Fruit fly (Drosophila melanogaster) whole organism: ENCODE data around the gene lectin-33A.

Experiments
- CG8478 ChIP-seq: fragments of >200 bp; optimal IDR thresholded peaks from 2 replicates; lab custom pipeline; 2018; ENCODE audit warnings: inconsistent platforms
- Dll ChIP-seq: fragments of >200 bp; optimal IDR thresholded peaks from 2 replicates; lab custom pipeline; 2017
- EcR ChIP-seq, 2 experiments: fragments of >200 bp; optimal IDR thresholded peaks; 2 replicates each; lab custom pipeline; 2017; ENCODE audit warnings: missing biosample characterization in 2 of 2, missing genetic modification characterization in 2 of 2, missing genetic modification reagents in 2 of 2
- pan ChIP-seq: fragments of >200 bp; optimal IDR thresholded peaks from 2 replicates; lab custom pipeline; 2017
- psq ChIP-seq: fragments of >200 bp; optimal IDR thresholded peaks from 2 replicates; lab custom pipeline; 2017
- usp ChIP-seq: fragments of >200 bp; optimal IDR thresholded peaks from 2 replicates; lab custom pipeline; 2017; ENCODE audit warnings: missing biosample characterization, missing genetic modification characterization, mixed read lengths

lectin-33A gene

dm6 chr2L:11001376-11002122 lies at the start of gene lectin-33A, which contains the start of gene aub:
Gene lectin-33A (plus strand): TSS chr2L:11002072.
Gene aub (minus strand): TSS chr2L:11001476.
- TF ChIP-seq pan (lab: Kevin White, UChicago), result no peak
- no peak for TF ChIP-seq usp (GFP tag; lab: Kevin White, UChicago)
- TF ChIP-seq psq (lab: Kevin White, UChicago), result no peak
- no peak for TF ChIP-seq CG8478 (lab: Kevin White, UChicago)
- no peak for TF ChIP-seq EcR (GFP tag; optimal IDR thresholded peaks at IDR 0.05; lab: Kevin White, UChicago)
- no peak for TF ChIP-seq Dll (lab: Kevin White, UChicago)

DNA sequence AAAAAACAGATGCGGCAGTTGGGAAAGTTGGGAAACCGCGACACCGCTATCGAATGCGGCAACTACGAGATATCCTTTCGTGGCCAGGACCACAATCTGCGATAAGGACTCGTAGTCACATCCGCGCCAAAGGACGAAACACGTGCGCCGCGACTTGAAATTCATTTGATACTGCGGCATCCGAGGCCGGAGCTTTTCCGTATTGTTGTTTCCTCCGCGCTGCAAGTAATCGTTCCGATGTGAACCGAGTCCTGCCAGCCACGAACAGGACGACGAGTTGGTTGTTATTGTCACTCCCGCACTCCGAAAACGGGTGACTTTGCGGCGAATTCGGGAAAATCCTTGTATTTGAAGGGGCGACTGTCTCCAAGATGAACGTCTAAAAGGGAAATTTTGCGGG lies 37.9 kb upstream of the lectin-33A start, which contains the start of gene dpr2:
Gene dpr2, minus strand, starts transcription at position 175 of the 400 bp plus-strand sequence.
- TF ChIP-seq usp (GFP tag; lab: Kevin White, UChicago), result no peak
- no peak for TF ChIP-seq pan (lab: Kevin White, UChicago)
- no peak for TF ChIP-seq Dll (lab: Kevin White, UChicago)
- no peak for TF ChIP-seq psq (lab: Kevin White, UChicago)
- no peak for TF ChIP-seq CG8478 (lab: Kevin White, UChicago)
- no peak for TF ChIP-seq EcR (GFP tag; optimal IDR thresholded peaks at IDR 0.05; lab: Kevin White, UChicago)

dm6 chr2L:10964493-10964892 lies 37.4 kb upstream of the lectin-33A start:
- TF ChIP-seq CG8478 (lab: Kevin White, UChicago) (no peak), psq (lab: Kevin White, UChicago) (no peak), usp (GFP tag; lab: Kevin White, UChicago) (no peak), Dll (lab: Kevin White, UChicago) (no peak), pan (lab: Kevin White, UChicago) (no peak), EcR (GFP tag; optimal IDR thresholded peaks at IDR 0.05; lab: Kevin White, UChicago) (no peak)

DNA sequence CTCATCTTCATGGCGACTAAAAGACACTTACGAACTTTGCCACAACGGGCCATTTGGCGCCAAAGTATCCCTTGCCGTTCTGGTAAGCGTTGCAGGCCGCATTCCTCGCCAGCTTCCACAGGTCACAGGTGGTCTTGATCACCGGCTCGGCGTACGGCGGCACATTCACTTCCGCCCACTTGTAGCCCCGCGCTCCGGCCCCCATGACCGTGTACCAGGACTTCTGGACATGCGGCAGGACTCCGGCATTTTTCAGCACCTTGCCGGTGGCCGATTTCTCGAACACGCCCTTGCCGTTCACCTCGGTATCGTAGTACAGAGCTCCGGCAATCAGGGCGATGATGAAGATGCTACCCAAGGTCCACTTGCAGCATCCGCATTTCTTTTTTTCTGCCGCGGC lies 35.9 kb upstream of the lectin-33A start:
- TF ChIP-seq psq (lab: Kevin White, UChicago) (no peak), EcR (GFP tag; optimal IDR thresholded peaks at IDR 0.05; lab: Kevin White, UChicago) (no peak), pan (lab: Kevin White, UChicago) (no peak), Dll (lab: Kevin White, UChicago) (no peak), usp (GFP tag; lab: Kevin White, UChicago) (no peak), CG8478 (lab: Kevin White, UChicago) (no peak)

DNA sequence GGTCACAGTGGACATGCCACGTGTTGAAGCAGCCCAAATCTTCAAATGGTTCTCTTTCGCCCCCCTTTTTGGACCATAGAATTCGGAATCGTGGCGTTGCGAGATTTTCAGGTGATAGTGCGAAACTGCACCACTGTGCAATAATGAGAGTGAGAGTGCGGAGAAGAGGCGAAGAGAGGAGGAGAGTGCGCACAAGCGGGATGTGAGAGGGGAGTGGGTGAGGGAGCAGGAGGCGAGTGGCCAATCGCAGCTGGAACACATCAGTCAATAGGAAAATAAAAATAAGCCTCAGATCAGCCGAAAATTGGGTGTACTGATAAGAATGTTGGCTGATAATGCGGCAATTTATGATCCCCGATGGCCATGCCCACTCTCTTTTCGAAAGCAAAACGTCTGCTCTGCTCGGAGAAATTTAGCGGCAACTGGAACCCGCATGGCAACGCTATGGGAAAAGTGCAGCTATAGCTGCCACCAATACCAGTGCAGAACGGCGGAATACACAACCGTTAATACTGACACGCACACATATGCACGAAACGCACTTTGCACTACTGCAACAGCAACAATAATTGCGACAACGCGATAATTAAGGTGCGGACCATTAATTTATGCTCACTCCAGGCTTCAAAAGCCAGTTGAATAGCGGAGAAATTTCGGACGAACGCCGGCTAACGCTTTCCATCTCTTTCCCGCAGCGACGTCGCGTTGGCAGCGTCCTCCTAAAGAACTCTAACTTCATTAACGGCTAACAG lies 34.4 kb upstream of the lectin-33A start:
- TF ChIP-seq pan (lab: Kevin White, UChicago) (no peak), EcR (GFP tag; optimal IDR thresholded peaks at IDR 0.05; lab: Kevin White, UChicago) (no peak), usp (GFP tag; lab: Kevin White, UChicago) (no peak), CG8478 (lab: Kevin White, UChicago) (no peak), psq (lab: Kevin White, UChicago) (no peak), Dll (lab: Kevin White, UChicago) (no peak)

dm6 chr2L:10968009-10968383 lies 33.9 kb upstream of the lectin-33A start:
- TF ChIP-seq psq (lab: Kevin White, UChicago), result no peak
- no peak for TF ChIP-seq usp (GFP tag; lab: Kevin White, UChicago)
- no peak for TF ChIP-seq Dll (lab: Kevin White, UChicago)
- TF ChIP-seq EcR (GFP tag; optimal IDR thresholded peaks at IDR 0.05; lab: Kevin White, UChicago), result no peak
- TF ChIP-seq pan (lab: Kevin White, UChicago), result no peak
- TF ChIP-seq CG8478 (lab: Kevin White, UChicago), result no peak

- TF ChIP-seq EcR (GFP tag; optimal IDR thresholded peaks at IDR 0.05; lab: Kevin White, UChicago), result no peak
- TF ChIP-seq Dll (lab: Kevin White, UChicago), result no peak
- TF ChIP-seq usp (GFP tag; lab: Kevin White, UChicago), result no peak
- TF ChIP-seq CG8478 (lab: Kevin White, UChicago), result no peak
- no peak for TF ChIP-seq psq (lab: Kevin White, UChicago)
These were observed 31.7 kb upstream of the lectin-33A start, which contains the start of the genes Tmem214 and YL-1 for dm6 chr2L:10970134-10970533. Gene Tmem214 (minus strand): TSS chr2L:10970275. Gene YL-1 (plus strand): TSS chr2L:10970443.

DNA sequence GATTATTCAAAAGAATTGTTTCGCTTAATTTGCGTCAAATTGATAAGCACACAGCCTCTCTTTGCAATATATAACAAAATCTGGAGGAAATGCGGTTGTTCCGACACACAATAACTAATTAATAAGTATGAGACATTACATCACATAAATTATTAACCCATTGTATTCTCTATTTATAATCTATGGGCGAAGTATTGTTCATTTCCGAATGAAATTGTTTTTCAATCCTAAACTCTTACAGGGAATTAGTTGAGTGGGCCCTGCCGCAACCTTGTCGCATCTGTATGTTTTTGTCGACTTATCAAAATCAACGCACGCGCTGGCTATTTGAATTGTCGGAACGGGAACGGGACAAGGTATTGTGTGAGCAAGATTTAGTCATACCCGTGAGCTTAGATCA lies 29.6 kb upstream of the lectin-33A start, which contains the start of gene CG16743:
Gene CG16743, plus strand, starts transcription at position 57 of the 400 bp plus-strand sequence.
- TF ChIP-seq usp (GFP tag; lab: Kevin White, UChicago), result no peak
- no peak for TF ChIP-seq CG8478 (lab: Kevin White, UChicago)
- TF ChIP-seq pan (lab: Kevin White, UChicago), result no peak
- TF ChIP-seq Dll (lab: Kevin White, UChicago), result no peak
- no peak for TF ChIP-seq psq (lab: Kevin White, UChicago)
- no peak for TF ChIP-seq EcR (GFP tag; optimal IDR thresholded peaks at IDR 0.05; lab: Kevin White, UChicago)

DNA sequence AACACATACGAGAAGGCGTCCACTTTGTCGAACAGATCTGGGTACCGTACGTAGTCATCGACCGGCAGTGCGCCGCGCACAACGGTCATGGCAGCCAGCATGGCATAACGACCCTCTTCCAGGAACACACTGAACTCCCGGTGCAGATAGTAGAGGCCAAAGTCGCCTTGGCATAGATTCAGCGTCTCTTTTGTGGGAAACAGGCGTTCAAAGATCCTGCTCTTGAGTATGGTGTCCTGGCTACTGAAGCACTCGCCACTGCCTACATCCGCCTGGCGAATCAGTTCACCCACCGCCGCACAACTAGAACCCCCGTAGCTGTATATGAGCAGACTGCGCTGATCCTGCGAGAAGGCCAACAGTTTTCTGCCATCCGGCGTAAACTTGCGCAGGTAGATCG lies 27.2 kb upstream of the lectin-33A start:
- TF ChIP-seq CG8478 (lab: Kevin White, UChicago) (no peak), usp (GFP tag; lab: Kevin White, UChicago) (no peak), Dll (lab: Kevin White, UChicago) (no peak), psq (lab: Kevin White, UChicago) (no peak), pan (lab: Kevin White, UChicago) (no peak)

DNA sequence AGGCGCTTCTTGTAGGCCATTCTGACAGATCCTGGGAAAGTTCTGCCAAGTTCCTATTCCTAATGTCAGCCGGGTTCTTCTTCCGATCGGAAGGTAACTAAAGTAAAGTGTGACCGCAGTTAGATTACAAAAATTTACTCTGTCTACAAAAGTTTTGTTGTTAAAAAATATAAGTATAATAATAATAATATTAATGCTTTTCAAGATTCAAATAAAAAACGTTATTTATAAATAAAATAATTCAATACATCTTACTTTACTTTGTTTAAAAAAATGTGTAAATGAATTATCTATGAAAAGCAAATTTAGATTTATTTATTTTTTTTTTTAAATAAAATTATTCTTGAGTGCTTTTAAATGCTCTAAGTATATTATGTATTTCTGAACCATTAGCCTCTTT lies 26.7 kb upstream of the lectin-33A start, which contains the start of gene abo:
Gene abo, minus strand, starts transcription at position 101 of the 400 bp plus-strand sequence.
- no peak for TF ChIP-seq pan (lab: Kevin White, UChicago)
- TF ChIP-seq Dll (lab: Kevin White, UChicago), result no peak
